Fruit fly (Drosophila melanogaster) S2 (cell line): ENCODE measurements around the gene regucalcin.

Experiments
- CG8478 ChIP-seq: fragments of >200 bp; optimal IDR thresholded peaks from 2 replicates; lab custom pipeline; 2018
- CTCF ChIP-seq, 2 experiments: fragments of >200 bp; optimal IDR thresholded peaks; 2 replicates each; lab custom pipeline; 2018

DNA sequence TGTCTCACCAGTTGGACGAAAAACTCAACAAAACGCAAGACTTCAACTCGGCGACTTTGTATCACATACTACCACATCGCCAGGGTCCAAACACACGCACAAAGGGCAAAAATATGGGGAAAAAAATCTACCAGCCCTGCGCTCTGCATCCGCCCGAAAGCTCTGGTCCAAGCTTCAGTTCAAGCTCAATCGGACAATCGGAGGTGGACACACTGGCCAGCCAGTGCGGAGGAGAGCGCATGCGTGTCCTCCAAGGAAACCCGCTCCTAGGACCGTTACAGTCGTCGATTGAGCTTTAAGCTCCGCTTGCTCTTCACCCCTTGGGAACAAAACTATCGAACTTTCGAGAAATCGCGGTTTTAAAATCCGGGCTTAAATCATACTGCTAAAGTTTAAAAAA is 28.3 kb upstream of the regucalcin start:
- TF ChIP-seq CTCF (optimal IDR thresholded peaks at IDR 0.05; lab: Kevin White, UChicago), result no peak
- TF ChIP-seq CG8478, result no peak
